Worm (Caenorhabditis elegans) whole organism, L4 larva: ENCODE results near the gene nifk-1.
"Not testable (repeated sequence)": the region's sequence is repeated elsewhere in the genome, so short reads cannot be mapped to it uniquely, and the experiment has no call there.

ENCODE experiments used
- D1046.2 ChIP-seq: fragments of 200-800 bp; sonication (Bioruptor generic); IDR thresholded peaks from 2 replicates; pipeline ENCODE4 v1.3.6; 2022; ENCODE audit warnings: missing genetic modification characterization, missing compliant biosample characterization
- T20F7.1 ChIP-seq: fragments of 200-800 bp; sonication (Bioruptor generic); optimal IDR thresholded peaks from 2 replicates; lab custom pipeline; 2018; ENCODE audit warnings: mild to moderate bottlenecking, missing genetic modification characterization, missing compliant biosample characterization
- aha-1 ChIP-seq: fragments of 150-350 bp; peaks from one replicate; lab custom pipeline; 2014; ENCODE audit warnings: missing biosample characterization, missing genetic modification characterization
- aly-2 ChIP-seq: sonication (generic microtip); optimal IDR thresholded peaks from 2 replicates; lab custom pipeline; 2018; ENCODE audit warnings: missing biosample characterization, missing genetic modification characterization
- ama-1 ChIP-seq: fragments of 150-350 bp; optimal IDR thresholded peaks from 2 replicates; lab custom pipeline; 2014; ENCODE audit warnings: inconsistent platforms, mixed read lengths
- ceh-44 ChIP-seq: fragments of 200-800 bp; sonication (Bioruptor generic); IDR thresholded peaks from 2 replicates; pipeline ENCODE4 v1.3.6; 2022; ENCODE audit warnings: missing genetic modification reagents, missing genetic modification characterization, missing compliant biosample characterization
- daf-16 ChIP-seq, 3 experiments: sonication (generic microtip); optimal IDR thresholded peaks; 2 replicates each; lab custom pipeline; 2016 to 2017; ENCODE audit warnings: missing genetic modification characterization in 3 of 3, missing genetic modification reagents in 3 of 3, mild to moderate bottlenecking in 2 of 3, missing compliant biosample characterization in 2 of 3, missing biosample characterization in 1 of 3, moderate library complexity in 1 of 3
- daf-8 ChIP-seq: fragments of 200-800 bp; sonication (Bioruptor generic); IDR thresholded peaks from 2 replicates; pipeline ENCODE4 v1.3.6; 2022; ENCODE audit warnings: missing genetic modification characterization, missing compliant biosample characterization
- dmd-6 ChIP-seq: fragments of 200-800 bp; sonication (Bioruptor generic); IDR thresholded peaks from 2 replicates; pipeline ENCODE4 v1.3.6; 2022; ENCODE audit warnings: missing genetic modification reagents, missing genetic modification characterization, missing compliant biosample characterization
- dpl-1 ChIP-seq: fragments of 150-350 bp; optimal IDR thresholded peaks from 2 replicates; lab custom pipeline; 2014; ENCODE audit warnings: missing biosample characterization, missing genetic modification reagents, missing genetic modification characterization
- duxl-1 ChIP-seq: sonication (generic microtip); optimal IDR thresholded peaks from 2 replicates; lab custom pipeline; 2016; ENCODE audit warnings: mild to moderate bottlenecking, missing genetic modification characterization, moderate library complexity, missing compliant biosample characterization; ENCODE audit not compliant: poor library complexity
- dve-1 ChIP-seq: sonication (generic microtip); optimal IDR thresholded peaks from 2 replicates; lab custom pipeline; 2017; ENCODE audit warnings: antibody characterized with exemption, mild to moderate bottlenecking, missing genetic modification characterization, missing compliant biosample characterization; ENCODE audit not compliant: insufficient read depth
- hif-1 ChIP-seq, 2 experiments: sonication (generic microtip); optimal IDR thresholded peaks; 2 replicates each; lab custom pipeline; 2016 to 2017; ENCODE audit warnings: missing compliant biosample characterization in 2 of 2, missing genetic modification characterization in 2 of 2, missing genetic modification reagents in 2 of 2, missing genotype in 2 of 2, mild to moderate bottlenecking in 1 of 2
- hlh-11 ChIP-seq: fragments of 200-800 bp; sonication (Bioruptor generic); optimal IDR thresholded peaks from 2 replicates; lab custom pipeline; 2018; ENCODE audit warnings: mild to moderate bottlenecking, missing genetic modification characterization, missing compliant biosample characterization
- hlh-30 ChIP-seq: sonication (generic microtip); optimal IDR thresholded peaks from 2 replicates; lab custom pipeline; 2017; ENCODE audit warnings: antibody characterized with exemption, mild to moderate bottlenecking, missing genetic modification characterization, missing compliant biosample characterization; ENCODE audit not compliant: insufficient read depth
- hmg-1.1 ChIP-seq: fragments of 200-800 bp; sonication (Bioruptor generic); IDR thresholded peaks from 2 replicates; pipeline ENCODE4 v1.3.6; 2022; ENCODE audit warnings: missing genetic modification reagents, missing genetic modification characterization, missing compliant biosample characterization
- jun-1 ChIP-seq: fragments of 150-350 bp; optimal IDR thresholded peaks from 2 replicates; lab custom pipeline; 2014; ENCODE audit warnings: missing biosample characterization, missing genetic modification reagents, missing genetic modification characterization
- lin-1 ChIP-seq: fragments of 200-800 bp; sonication (Bioruptor generic); IDR thresholded peaks from 2 replicates; pipeline ENCODE4 v1.3.6; 2022; ENCODE audit warnings: missing genetic modification reagents, missing genetic modification characterization, missing compliant biosample characterization
- lin-13 ChIP-seq: fragments of 150-350 bp; optimal IDR thresholded peaks from 2 replicates; lab custom pipeline; 2014; ENCODE audit warnings: missing biosample characterization, missing genetic modification reagents, missing genetic modification characterization
- lin-38 ChIP-seq: fragments of 200-800 bp; sonication (Bioruptor generic); IDR thresholded peaks from 2 replicates; pipeline ENCODE4 v1.3.6; 2022; ENCODE audit warnings: missing genetic modification reagents, missing genetic modification characterization, missing compliant biosample characterization
- lsy-2 ChIP-seq, 2 experiments: fragments of 150-350 bp in 1 of 2; sonication (generic microtip) in 1 of 2; optimal IDR thresholded peaks; 2 replicates each; lab custom pipeline; 2014 to 2017; ENCODE audit warnings: missing biosample characterization in 2 of 2, missing genetic modification characterization in 2 of 2
- madf-9 ChIP-seq: fragments of 200-800 bp; sonication (Bioruptor generic); conservative IDR thresholded peaks from 2 replicates; pipeline ENCODE4 v1.3.6; 2022; ENCODE audit warnings: missing genetic modification reagents, missing genetic modification characterization, missing compliant biosample characterization
- mdl-1 ChIP-seq, 2 experiments: fragments of 150-350 bp in 1 of 2; sonication (generic microtip) in 1 of 2; optimal IDR thresholded peaks; 2 replicates each; lab custom pipeline; 2014 to 2017; ENCODE audit warnings: missing biosample characterization in 2 of 2, missing genetic modification characterization in 2 of 2
- mep-1 ChIP-seq: fragments of 150-350 bp; sonication (generic microtip); optimal IDR thresholded peaks from 3 replicates; lab custom pipeline; 2014; ENCODE audit warnings: missing biosample characterization, missing genetic modification characterization
- mes-2 ChIP-seq: sonication (generic microtip); optimal IDR thresholded peaks from 2 replicates; lab custom pipeline; 2016; ENCODE audit warnings: missing genotype, mild to moderate bottlenecking, missing genetic modification characterization, missing compliant biosample characterization; ENCODE audit not compliant: poor library complexity, severe bottlenecking
- mxl-3 ChIP-seq: fragments of 200-800 bp; sonication (Bioruptor generic); optimal IDR thresholded peaks from 2 replicates; lab custom pipeline; 2018; ENCODE audit warnings: mild to moderate bottlenecking, missing genetic modification characterization, missing compliant biosample characterization
- nhr-102 ChIP-seq: sonication (generic microtip); optimal IDR thresholded peaks from 2 replicates; lab custom pipeline; 2016; ENCODE audit warnings: mild to moderate bottlenecking, missing genetic modification characterization, moderate library complexity, missing compliant biosample characterization
- nhr-11 ChIP-seq: fragments of 150-350 bp; optimal IDR thresholded peaks from 2 replicates; lab custom pipeline; 2014; ENCODE audit warnings: missing biosample characterization, missing genetic modification characterization
- nhr-111 ChIP-seq: fragments of 200-800 bp; sonication (Bioruptor generic); optimal IDR thresholded peaks from 2 replicates; lab custom pipeline; 2018; ENCODE audit warnings: mild to moderate bottlenecking, missing genetic modification characterization, missing compliant biosample characterization
- nhr-237 ChIP-seq: sonication (generic microtip); optimal IDR thresholded peaks from 2 replicates; lab custom pipeline; 2017; ENCODE audit warnings: missing biosample characterization, missing genetic modification characterization
- nhr-25 ChIP-seq: sonication (generic microtip); optimal IDR thresholded peaks from 2 replicates; lab custom pipeline; 2017; ENCODE audit warnings: missing genetic modification characterization, mild to moderate bottlenecking, missing compliant biosample characterization, antibody characterized with exemption, moderate library complexity, borderline replicate concordance; ENCODE audit not compliant: insufficient read depth
- nhr-28 ChIP-seq: fragments of 150-350 bp; optimal IDR thresholded peaks from 2 replicates; lab custom pipeline; 2014; ENCODE audit warnings: missing biosample characterization, missing genetic modification characterization
- nhr-48 ChIP-seq: sonication (generic microtip); optimal IDR thresholded peaks from 2 replicates; lab custom pipeline; 2016; ENCODE audit warnings: mild to moderate bottlenecking, missing genetic modification characterization, missing compliant biosample characterization
- nhr-77 ChIP-seq: fragments of 150-350 bp; optimal IDR thresholded peaks from 2 replicates; lab custom pipeline; 2014; ENCODE audit warnings: missing biosample characterization, missing genetic modification characterization
- pha-4 ChIP-seq, 2 experiments: fragments of 150-350 bp in 1 of 2; fragments of 200-800 bp in 1 of 2; sonication (Bioruptor generic) in 1 of 2; IDR thresholded peaks in 1 of 2; optimal IDR thresholded peaks in 1 of 2; 2 replicates each; pipeline versions ENCODE4 v1.3.6 to Lab custom; 2014 to 2022; ENCODE audit warnings: missing genetic modification characterization in 2 of 2, missing genetic modification reagents in 2 of 2, missing biosample characterization in 1 of 2, missing compliant biosample characterization in 1 of 2
- rbr-2 ChIP-seq: sonication (generic microtip); optimal IDR thresholded peaks from 2 replicates; lab custom pipeline; 2016; ENCODE audit warnings: missing genotype, missing genetic modification characterization, missing compliant biosample characterization
- skn-1 ChIP-seq: fragments of 150-350 bp; optimal IDR thresholded peaks from 2 replicates; lab custom pipeline; 2014; ENCODE audit warnings: missing biosample characterization, missing genetic modification characterization
- spr-1 ChIP-seq: sonication (generic microtip); optimal IDR thresholded peaks from 2 replicates; lab custom pipeline; 2016; ENCODE audit warnings: mild to moderate bottlenecking, missing genetic modification characterization, missing compliant biosample characterization
- tag-97 ChIP-seq: fragments of 200-800 bp; sonication (Bioruptor generic); IDR thresholded peaks from 2 replicates; pipeline ENCODE4 v1.3.6; 2022; ENCODE audit warnings: missing genetic modification characterization, missing compliant biosample characterization
- unc-130 ChIP-seq: sonication (generic microtip); optimal IDR thresholded peaks from 2 replicates; lab custom pipeline; 2016; ENCODE audit warnings: missing genetic modification reagents, missing genetic modification characterization, missing compliant biosample characterization
- vab-7 ChIP-seq: fragments of 200-800 bp; sonication (Bioruptor generic); IDR thresholded peaks from 2 replicates; pipeline ENCODE4 v1.3.6; 2022; ENCODE audit warnings: missing genetic modification reagents, missing genetic modification characterization, missing compliant biosample characterization
- ztf-7 ChIP-seq: fragments of 150-350 bp; optimal IDR thresholded peaks from 2 replicates; lab custom pipeline; 2014; ENCODE audit warnings: missing biosample characterization, missing genetic modification characterization

nifk-1 gene

ce11 chrIII:4693281-4693680 is at the start of gene nifk-1:
Gene nifk-1, minus strand, starts transcription at chrIII:4693307.
- no peak for TF ChIP-seq nhr-25
- peak; percentile 21 for TF ChIP-seq nhr-102 (tag; lab: Kevin White, UChicago)
- TF ChIP-seq dpl-1 (GFP tag; lab: Kevin White, UChicago) = peak; percentile 80
- peak; percentile 90 for TF ChIP-seq dve-1 (tag; lab: Kevin White, UChicago)
- TF ChIP-seq mes-2 (tag; lab: Kevin White, UChicago) = peak; percentile 78
- TF ChIP-seq skn-1 = no peak
- TF ChIP-seq ceh-44 (GFP tag; lab: Robert Waterston, UW) = no peak
- TF ChIP-seq madf-9 (GFP tag; lab: Robert Waterston, UW) = no peak
- peak; percentile 28 for TF ChIP-seq ztf-7 (tag; lab: Kevin White, UChicago)
- peak in 1 of 2 experiments; percentile 87 for TF ChIP-seq lsy-2 (tag; optimal IDR thresholded peaks at IDR 0.05; lab: Kevin White, UChicago)
- peak; percentile 62 for TF ChIP-seq mxl-3 (GFP tag; lab: Kevin White, UChicago)
- peak; percentile 70 for TF ChIP-seq aha-1 (tag; lab: Kevin White, UChicago)
- peak; percentile 33 for TF ChIP-seq nhr-48 (tag; lab: Kevin White, UChicago)
- TF ChIP-seq lin-38 (GFP tag; lab: Robert Waterston, UW) = peak; percentile 77
- TF ChIP-seq aly-2 (tag; lab: Kevin White, UChicago) = no peak
- TF ChIP-seq vab-7 (GFP tag; lab: Robert Waterston, UW) = no peak
- no peak for TF ChIP-seq tag-97
- TF ChIP-seq hlh-30 (tag; lab: Kevin White, UChicago) = peak; percentile 63
- TF ChIP-seq nhr-77 (tag; lab: Kevin White, UChicago) = peak; percentile 68
- TF ChIP-seq lin-13 = peak; percentile 19
- peak; percentile 80 for TF ChIP-seq hlh-11 (tag; lab: Kevin White, UChicago)
- peak; percentile 87 to 99 for TF ChIP-seq hif-1 (tag; optimal IDR thresholded peaks at IDR 0.05; lab: Kevin White, UChicago)
- TF ChIP-seq lin-1 = 0 out of 2 replicates have a peak, but pooled peaks have one; percentile 23
- peak; percentile 70 for TF ChIP-seq T20F7.1 (GFP tag; lab: Kevin White, UChicago)
- peak; percentile 22 for TF ChIP-seq nhr-11 (tag; lab: Kevin White, UChicago)
- TF ChIP-seq nhr-111 (GFP tag; lab: Kevin White, UChicago) = no peak
- no peak for TF ChIP-seq unc-130
- TF ChIP-seq nhr-237 (tag; lab: Kevin White, UChicago) = no peak
- peak; percentile 76 for TF ChIP-seq dmd-6 (GFP tag; lab: Robert Waterston, UW)
- peak; percentile 83 for TF ChIP-seq mep-1 (tag; lab: Kevin White, UChicago)
- no peak for TF ChIP-seq spr-1 (tag; lab: Kevin White, UChicago)
- TF ChIP-seq daf-16 (GFP tag; optimal IDR thresholded peaks at IDR 0.05; lab: Kevin White, UChicago) = peak in 1 of 2 experiments; percentile 55
- peak; percentile 94 for TF ChIP-seq daf-16 (tag; optimal IDR thresholded peaks at IDR 0.05; lab: Kevin White, UChicago)
- TF ChIP-seq hmg-1.1 (GFP tag; lab: Robert Waterston, UW) = peak; percentile 58
- peak; percentile 67 for TF ChIP-seq rbr-2 (tag; lab: Kevin White, UChicago)
- no peak for TF ChIP-seq D1046.2
- no peak for TF ChIP-seq daf-8 (GFP tag; lab: Robert Waterston, UW)
- peak; percentile 76 for TF ChIP-seq nhr-28
- no peak for TF ChIP-seq pha-4 (GFP tag; IDR thresholded peaks at IDR 0.05; lab: Robert Waterston, UW)
- peak; percentile 74 for TF ChIP-seq pha-4 (tag; optimal IDR thresholded peaks at IDR 0.05; lab: Kevin White, UChicago)
- TF ChIP-seq mdl-1 (tag; optimal IDR thresholded peaks at IDR 0.05; lab: Kevin White, UChicago) = peak in 1 of 2 experiments; percentile 55
- TF ChIP-seq, all 104 proteins: peak for 26

- TF ChIP-seq ama-1 (lab: Kevin White, UChicago); jun-1 (tag; lab: Kevin White, UChicago); duxl-1 (tag; lab: Kevin White, UChicago): not testable (repeated sequence)
These were observed 49.5 kb upstream of the nifk-1 start, which contains the start of gene twk-6 for ce11 chrIII:4742620-4743019. Gene twk-6, plus strand, starts transcription at chrIII:4742920.
